Fruit fly (Drosophila melanogaster) whole organism, prepupa: Measurements from ENCODE around the gene Gss2.

Experiments
- Blimp-1 ChIP-seq: fragments of 200-800 bp; sonication (Bioruptor generic); optimal IDR thresholded peaks from 3 replicates; lab custom pipeline; 2017; ENCODE audit warnings: missing biosample characterization, missing genetic modification characterization, mild to moderate bottlenecking, moderate library complexity, missing genetic modification reagents
- CG10631 ChIP-seq: fragments of 200-800 bp; sonication (Bioruptor generic); optimal IDR thresholded peaks from 2 replicates; lab custom pipeline; 2016; ENCODE audit warnings: missing biosample characterization, missing genetic modification characterization
- CG11902 ChIP-seq: fragments of 200-800 bp; sonication (Bioruptor generic); optimal IDR thresholded peaks from 3 replicates; lab custom pipeline; 2016; ENCODE audit warnings: missing biosample characterization, missing genetic modification characterization
- CG15336 ChIP-seq: fragments of 200-800 bp; sonication (Bioruptor generic); IDR thresholded peaks from 2 replicates; pipeline ENCODE4 v1.3.6; 2022; ENCODE audit warnings: missing biosample characterization, missing genetic modification characterization
- CG1621 ChIP-seq: fragments of 200-800 bp; sonication (Bioruptor generic); optimal IDR thresholded peaks from 3 replicates; lab custom pipeline; 2018; ENCODE audit warnings: missing biosample characterization, mild to moderate bottlenecking, missing genetic modification characterization
- CG16779 ChIP-seq: fragments of 200-800 bp; sonication (Bioruptor generic); optimal IDR thresholded peaks from 3 replicates; lab custom pipeline; 2017; ENCODE audit warnings: missing biosample characterization, mild to moderate bottlenecking, missing genetic modification characterization
- CG31627 ChIP-seq: fragments of 200-800 bp; sonication (Bioruptor generic); optimal IDR thresholded peaks from 3 replicates; lab custom pipeline; 2016; ENCODE audit warnings: missing biosample characterization, missing genetic modification characterization
- CG32006 ChIP-seq: fragments of 200-800 bp; sonication (Bioruptor generic); optimal IDR thresholded peaks from 3 replicates; lab custom pipeline; 2017; ENCODE audit warnings: missing biosample characterization, mild to moderate bottlenecking, missing genetic modification characterization
- CG34406 ChIP-seq: fragments of 200-800 bp; sonication (Bioruptor generic); optimal IDR thresholded peaks from 3 replicates; lab custom pipeline; 2016; ENCODE audit warnings: missing biosample characterization, missing genetic modification characterization
- CG3919 ChIP-seq: fragments of 200-800 bp; sonication (Bioruptor generic); optimal IDR thresholded peaks from 3 replicates; lab custom pipeline; 2016; ENCODE audit warnings: missing biosample characterization, missing genetic modification characterization
- CG6163 ChIP-seq: fragments of 200-800 bp; sonication (Bioruptor generic); IDR thresholded peaks from 3 replicates; pipeline ENCODE4 v1.3.6; 2022; ENCODE audit warnings: missing biosample characterization, missing genetic modification characterization
- CG6276 ChIP-seq: fragments of 200-800 bp; sonication (Bioruptor generic); optimal IDR thresholded peaks from 2 replicates; lab custom pipeline; 2017; ENCODE audit warnings: missing biosample characterization, mild to moderate bottlenecking, missing genetic modification characterization
- CG6792 ChIP-seq: fragments of 200-800 bp; sonication (Bioruptor generic); optimal IDR thresholded peaks from 3 replicates; lab custom pipeline; 2016; ENCODE audit warnings: missing biosample characterization, missing genetic modification characterization
- CG6808 ChIP-seq: fragments of 200-800 bp; sonication (Bioruptor generic); optimal IDR thresholded peaks from 3 replicates; lab custom pipeline; 2017; ENCODE audit warnings: missing biosample characterization, missing genetic modification characterization, mild to moderate bottlenecking, moderate library complexity, missing genetic modification reagents
- CG8119 ChIP-seq: fragments of 200-800 bp; sonication (Bioruptor generic); IDR thresholded peaks from 3 replicates; pipeline ENCODE4 v1.3.6; 2022; ENCODE audit warnings: missing biosample characterization, missing genetic modification characterization
- CG8319 ChIP-seq: fragments of 200-800 bp; sonication (Bioruptor generic); optimal IDR thresholded peaks from 3 replicates; lab custom pipeline; 2016; ENCODE audit warnings: missing biosample characterization, missing genetic modification characterization
- CG8632 ChIP-seq: fragments of 200-800 bp; sonication (Bioruptor generic); optimal IDR thresholded peaks from 3 replicates; lab custom pipeline; 2016; ENCODE audit warnings: missing biosample characterization, missing genetic modification characterization
- CG9139 ChIP-seq: fragments of 200-800 bp; sonication (Bioruptor generic); optimal IDR thresholded peaks from 3 replicates; lab custom pipeline; 2017; ENCODE audit warnings: missing biosample characterization, mild to moderate bottlenecking, missing genetic modification characterization
- Eip75B ChIP-seq: fragments of 200-800 bp; sonication (Bioruptor generic); optimal IDR thresholded peaks from 3 replicates; lab custom pipeline; 2016; ENCODE audit warnings: missing biosample characterization, missing genetic modification characterization
- Eip78C ChIP-seq: fragments of 200-800 bp; sonication (Bioruptor generic); peaks from one replicate; lab custom pipeline; 2016; ENCODE audit warnings: missing biosample characterization, missing genetic modification characterization
- Ets21C ChIP-seq: fragments of 200-800 bp; sonication (Bioruptor generic); optimal IDR thresholded peaks from 3 replicates; lab custom pipeline; 2016; ENCODE audit warnings: missing biosample characterization, missing genetic modification characterization
- Ets96B ChIP-seq: fragments of 200-800 bp; optimal IDR thresholded peaks from 2 replicates; lab custom pipeline; 2019; ENCODE audit warnings: missing biosample characterization, mild to moderate bottlenecking, missing genetic modification characterization, moderate library complexity
- Gug ChIP-seq: fragments of 200-800 bp; sonication (Bioruptor generic); IDR thresholded peaks from 2 replicates; pipeline ENCODE4 v1.3.6; 2022; ENCODE audit warnings: missing biosample characterization, missing genetic modification characterization
- Hr38 ChIP-seq: sonication (Bioruptor generic); optimal IDR thresholded peaks from 2 replicates; lab custom pipeline; 2016; ENCODE audit warnings: missing biosample characterization, missing genetic modification characterization
- Hr39 ChIP-seq: fragments of 200-800 bp; sonication (Bioruptor generic); optimal IDR thresholded peaks from 2 replicates; lab custom pipeline; 2016; ENCODE audit warnings: missing biosample characterization, missing genetic modification characterization
- Hr4 ChIP-seq: fragments of 200-800 bp; sonication (Bioruptor generic); optimal IDR thresholded peaks from 3 replicates; lab custom pipeline; 2016; ENCODE audit warnings: missing biosample characterization, missing genetic modification characterization
- Lpt ChIP-seq: fragments of 200-800 bp; sonication (Bioruptor generic); optimal IDR thresholded peaks from 3 replicates; lab custom pipeline; 2016; ENCODE audit warnings: missing biosample characterization, missing genetic modification characterization
- Met ChIP-seq: fragments of 200-800 bp; sonication (Bioruptor generic); optimal IDR thresholded peaks from 3 replicates; lab custom pipeline; 2016; ENCODE audit warnings: missing biosample characterization, missing genetic modification characterization
- OdsH ChIP-seq: fragments of 200-800 bp; sonication (Bioruptor generic); optimal IDR thresholded peaks from 3 replicates; lab custom pipeline; 2016; ENCODE audit warnings: missing biosample characterization, missing genetic modification characterization
- Sox14 ChIP-seq: fragments of 200-800 bp; sonication (Bioruptor generic); optimal IDR thresholded peaks from 3 replicates; lab custom pipeline; 2016; ENCODE audit warnings: missing biosample characterization, missing genetic modification characterization
- achi ChIP-seq: fragments of 200-800 bp; sonication (Bioruptor generic); optimal IDR thresholded peaks from 3 replicates; lab custom pipeline; 2016; ENCODE audit warnings: missing biosample characterization, missing genetic modification characterization
- acj6 ChIP-seq: fragments of 200-800 bp; sonication (Bioruptor generic); optimal IDR thresholded peaks from 3 replicates; lab custom pipeline; 2016; ENCODE audit warnings: missing biosample characterization, missing genetic modification characterization
- dac ChIP-seq: fragments of 200-800 bp; sonication (Bioruptor generic); optimal IDR thresholded peaks from 2 replicates; lab custom pipeline; 2017; ENCODE audit warnings: missing biosample characterization, mild to moderate bottlenecking, missing genetic modification characterization
- dsx ChIP-seq: fragments of 200-800 bp; optimal IDR thresholded peaks from 3 replicates; lab custom pipeline; 2019; ENCODE audit warnings: missing biosample characterization, mild to moderate bottlenecking, missing genetic modification characterization, moderate library complexity; ENCODE audit not compliant: poor library complexity, severe bottlenecking
- eg ChIP-seq: fragments of 200-800 bp; sonication (Bioruptor generic); IDR thresholded peaks from 3 replicates; pipeline ENCODE4 v1.3.6; 2022; ENCODE audit warnings: missing biosample characterization, missing genetic modification characterization
- esn ChIP-seq: fragments of 200-800 bp; sonication (Bioruptor generic); optimal IDR thresholded peaks from 2 replicates; lab custom pipeline; 2016; ENCODE audit warnings: missing biosample characterization, mild to moderate bottlenecking, missing genetic modification characterization, moderate library complexity
- fd59A ChIP-seq: fragments of 200-800 bp; sonication (Bioruptor generic); optimal IDR thresholded peaks from 2 replicates; lab custom pipeline; 2017; ENCODE audit warnings: missing biosample characterization, mild to moderate bottlenecking, missing genetic modification characterization, missing genetic modification reagents
- lz ChIP-seq: fragments of 200-800 bp; sonication (Bioruptor generic); optimal IDR thresholded peaks from 3 replicates; lab custom pipeline; 2016; ENCODE audit warnings: missing biosample characterization, missing genetic modification characterization
- net ChIP-seq: fragments of 200-800 bp; sonication (Bioruptor generic); optimal IDR thresholded peaks from 3 replicates; lab custom pipeline; 2016; ENCODE audit warnings: missing biosample characterization, missing genetic modification characterization
- pdm3 ChIP-seq: fragments of 200-800 bp; sonication (Bioruptor generic); optimal IDR thresholded peaks from 3 replicates; lab custom pipeline; 2016; ENCODE audit warnings: missing biosample characterization, missing genetic modification characterization
- salr ChIP-seq, 2 experiments: fragments of 200-800 bp; sonication (Bioruptor generic); optimal IDR thresholded peaks; 3 replicates each; lab custom pipeline; 2016 to 2018; ENCODE audit warnings: missing biosample characterization in 2 of 2, missing genetic modification characterization in 2 of 2, mild to moderate bottlenecking in 1 of 2
- spab ChIP-seq: fragments of 200-800 bp; sonication (Bioruptor generic); optimal IDR thresholded peaks from 2 replicates; lab custom pipeline; 2017; ENCODE audit warnings: missing biosample characterization, mild to moderate bottlenecking, missing genetic modification characterization, missing genetic modification reagents
- ss ChIP-seq, 2 experiments: fragments of 200-800 bp; sonication (Bioruptor generic); optimal IDR thresholded peaks; 2 replicates in 1 of 2; 3 replicates in 1 of 2; lab custom pipeline; 2017 to 2018; ENCODE audit warnings: mild to moderate bottlenecking in 2 of 2, missing biosample characterization in 2 of 2, missing genetic modification characterization in 2 of 2, moderate library complexity in 1 of 2
- svp ChIP-seq: fragments of 200-800 bp; sonication (Bioruptor generic); peaks from one replicate; lab custom pipeline; 2016; ENCODE audit warnings: missing biosample characterization, missing genetic modification characterization

Gss2 gene

dm6 chrX:17914508-17914907 is 15.0 kb downstream of the Gss2 start (continued):
- no peak for TF ChIP-seq CG11902 (GFP tag; lab: Kevin White, UChicago)
- no peak for TF ChIP-seq CG9139 (GFP tag; lab: Kevin White, UChicago)
- TF ChIP-seq CG1621 = no peak
- no peak for TF ChIP-seq fd59A
- peak; percentile 33 for TF ChIP-seq CG6792 (GFP tag; lab: Kevin White, UChicago)
- TF ChIP-seq Met = peak; percentile 45
- no peak for TF ChIP-seq lz (GFP tag; lab: Kevin White, UChicago)
- no peak for TF ChIP-seq CG16779 (tag; lab: Kevin White, UChicago)
- TF ChIP-seq CG31627 (GFP tag; lab: Kevin White, UChicago) = peak; percentile 2
- TF ChIP-seq CG8319 = no peak
- peak; percentile 37 for TF ChIP-seq pdm3 (GFP tag; lab: Kevin White, UChicago)
- peak; percentile 5 for TF ChIP-seq achi (GFP tag; lab: Kevin White, UChicago)
- TF ChIP-seq Lpt (GFP tag; lab: Kevin White, UChicago) = peak; percentile 41
- TF ChIP-seq svp (GFP tag; lab: Kevin White, UChicago) = peak; percentile 60
- peak; percentile 68 for TF ChIP-seq CG6276
- no peak for TF ChIP-seq Ets96B (tag; lab: Kevin White, UChicago)
- no peak for TF ChIP-seq CG8632
- peak; percentile 22 for TF ChIP-seq esn (GFP tag; lab: Kevin White, UChicago)
- peak; percentile 8 for TF ChIP-seq Hr39 (GFP tag; lab: Kevin White, UChicago)
- no peak for TF ChIP-seq Eip75B (GFP tag; lab: Kevin White, UChicago)
- no peak for TF ChIP-seq salr (GFP tag; optimal IDR thresholded peaks at IDR 0.05; lab: Kevin White, UChicago)
- peak; percentile 47; the same call in 1 of the 3 replicates for TF ChIP-seq CG6163 (GFP tag; lab: Robert Waterston, UW)
- TF ChIP-seq, all 60 proteins: peak for 32

dm6 chrX:17915929-17916328 is 16.4 kb downstream of the Gss2 start:
- TF ChIP-seq Sox14 (GFP tag; lab: Kevin White, UChicago) (no peak), Ets21C (no peak), Hr4 (peak; percentile 21), Eip78C (GFP tag; lab: Kevin White, UChicago) (peak; percentile 52), CG32006 (GFP tag; lab: Kevin White, UChicago) (peak; percentile 62), CG6163 (GFP tag; lab: Robert Waterston, UW) (peak; percentile 27; the same call in 1 of the 3 replicates), OdsH (GFP tag; lab: Kevin White, UChicago) (peak; percentile 9), CG8119 (peak; percentile 52; the same call in 1 of the 3 replicates), eg (GFP tag; lab: Robert Waterston, UW) (peak; percentile 68), CG15336 (GFP tag; lab: Robert Waterston, UW) (peak; percentile 73), svp (GFP tag; lab: Kevin White, UChicago) (no peak), dsx (GFP tag; lab: Kevin White, UChicago) (no peak), CG6276 (peak; percentile 22)

- TF ChIP-seq net (GFP tag; lab: Kevin White, UChicago) = peak; percentile 0
- peak; percentile 68 for TF ChIP-seq CG32006 (GFP tag; lab: Kevin White, UChicago)
- TF ChIP-seq achi (GFP tag; lab: Kevin White, UChicago) = peak; percentile 13
- no peak for TF ChIP-seq Ets96B (tag; lab: Kevin White, UChicago)
- peak; percentile 26 for TF ChIP-seq CG8632
- no peak for TF ChIP-seq CG6163 (GFP tag; lab: Robert Waterston, UW)
- peak; percentile 32 for TF ChIP-seq CG6792 (GFP tag; lab: Kevin White, UChicago)
- no peak for TF ChIP-seq Gug
- TF ChIP-seq OdsH (GFP tag; lab: Kevin White, UChicago) = peak; percentile 21
- peak; percentile 7 for TF ChIP-seq Lpt (GFP tag; lab: Kevin White, UChicago)
- TF ChIP-seq Eip75B (GFP tag; lab: Kevin White, UChicago) = no peak
- peak; percentile 24 for TF ChIP-seq acj6
- TF ChIP-seq CG6276 = peak; percentile 40
- no peak for TF ChIP-seq Met
- peak; percentile 36 for TF ChIP-seq CG3919 (GFP tag; lab: Kevin White, UChicago)
- TF ChIP-seq salr (GFP tag; optimal IDR thresholded peaks at IDR 0.05; lab: Kevin White, UChicago) = peak in 1 of 2 experiments; percentile 18
- no peak for TF ChIP-seq eg (GFP tag; lab: Robert Waterston, UW)
- peak; percentile 6 for TF ChIP-seq CG6808 (GFP tag; lab: Kevin White, UChicago)
- TF ChIP-seq dac (GFP tag; lab: Kevin White, UChicago) = peak; percentile 13
- peak; percentile 37; the same call in 2 of the 3 replicates for TF ChIP-seq CG8119
- peak; percentile 62 for TF ChIP-seq Eip78C (GFP tag; lab: Kevin White, UChicago)
- TF ChIP-seq Hr4 = peak; percentile 11
- TF ChIP-seq pdm3 (GFP tag; lab: Kevin White, UChicago) = peak; percentile 3
- TF ChIP-seq CG10631 (GFP tag; lab: Kevin White, UChicago) = peak; percentile 6
- no peak for TF ChIP-seq Hr38 (GFP tag; lab: Kevin White, UChicago)
- TF ChIP-seq ss (GFP tag; optimal IDR thresholded peaks at IDR 0.05; lab: Kevin White, UChicago) = no peak
- TF ChIP-seq CG34406 = peak; percentile 14
- peak; percentile 47 for TF ChIP-seq CG15336 (GFP tag; lab: Robert Waterston, UW)
- TF ChIP-seq svp (GFP tag; lab: Kevin White, UChicago) = peak; percentile 54
- TF ChIP-seq spab (GFP tag; lab: Kevin White, UChicago) = no peak
- TF ChIP-seq Blimp-1 (GFP tag; lab: Kevin White, UChicago) = peak; percentile 87
Measured at dm6 chrX:17917564-17918233, 18.2 kb downstream of the Gss2 start.
